Worm (Caenorhabditis elegans) whole organism, L3 larva: ENCODE measurements around the gene vha-2.

Source experiments
- R02D3.7 ChIP-seq: fragments of 150-350 bp; optimal IDR thresholded peaks from 2 replicates; lab custom pipeline; 2014; ENCODE audit warnings: missing biosample characterization, missing genetic modification characterization
- elt-3 ChIP-seq, 3 experiments: fragments of 150-350 bp in 1 of 3; sonication (generic microtip) in 2 of 3; optimal IDR thresholded peaks; 2 replicates in 2 of 3; 4 replicates in 1 of 3; lab custom pipeline; 2014 to 2017; ENCODE audit warnings: missing biosample characterization in 3 of 3, missing genetic modification characterization in 3 of 3
- mml-1 ChIP-seq: fragments of 150-350 bp; sonication (generic microtip); optimal IDR thresholded peaks from 3 replicates; lab custom pipeline; 2014; ENCODE audit warnings: missing biosample characterization, missing genetic modification characterization
- pha-4 ChIP-seq: fragments of 150-350 bp; optimal IDR thresholded peaks from 2 replicates; lab custom pipeline; 2014; ENCODE audit warnings: missing biosample characterization, missing genetic modification reagents, missing genetic modification characterization
- pqm-1 ChIP-seq: fragments of 150-350 bp; optimal IDR thresholded peaks from 2 replicates; lab custom pipeline; 2017; ENCODE audit warnings: missing biosample characterization, missing genetic modification characterization, inconsistent platforms

vha-2 gene

ce11 chrIII:9830502-9830901 lies 48.5 kb downstream of the vha-2 start, which contains the start of gene ZK632.12:
Gene ZK632.12 (plus strand): TSS chrIII:9830802.
- TF ChIP-seq pqm-1 (tag; lab: Kevin White, UChicago), result no peak
- no peak for TF ChIP-seq R02D3.7
- peak; percentile 39 for TF ChIP-seq pha-4 (tag; lab: Kevin White, UChicago)
- TF ChIP-seq elt-3 (tag; optimal IDR thresholded peaks at IDR 0.05; lab: Kevin White, UChicago), result no peak

ce11 chrIII:9832569-9832968 lies 50.6 kb downstream of the vha-2 start:
- TF ChIP-seq mml-1 (tag; lab: Kevin White, UChicago), result no peak
